Worm (Caenorhabditis elegans): ENCODE results near the gene T19C3.7.

ce11 chrIII:627838-628237, 8.1 kb downstream of the T19C3.7 start, which contains the start of gene T19C3.5:
- TF ChIP-seq unc-62 (GFP tag; optimal IDR thresholded peaks at IDR 0.05): no peak
- TF ChIP-seq ets-4 (GFP tag; optimal IDR thresholded peaks at IDR 0.05): no peak
- TF ChIP-seq egl-44 (GFP tag; IDR thresholded peaks at IDR 0.05): no peak
- no peak for TF ChIP-seq Y67H2A.10 (GFP tag; conservative IDR thresholded peaks at IDR 0.05)
- TF ChIP-seq T07F8.4 (tag; optimal IDR thresholded peaks at IDR 0.05): no peak
- no peak for TF ChIP-seq gei-17 (GFP tag; optimal IDR thresholded peaks at IDR 0.05)
- no peak for TF ChIP-seq ztf-22 (GFP tag; optimal IDR thresholded peaks at IDR 0.05)
- no peak for TF ChIP-seq ama-1 (optimal IDR thresholded peaks at IDR 0.05)
- no peak for TF ChIP-seq ama-1 (GFP tag; optimal IDR thresholded peaks at IDR 0.05)
- TF ChIP-seq cebp-1 (GFP tag; IDR thresholded peaks at IDR 0.05): no peak
- TF ChIP-seq cebp-1 (tag; optimal IDR thresholded peaks at IDR 0.05): no peak
- no peak for TF ChIP-seq snpc-1.3 (tag; optimal IDR thresholded peaks at IDR 0.05; ENCODE audit: insufficient read depth)
- TF ChIP-seq F55B11.4 (tag; optimal IDR thresholded peaks at IDR 0.05; ENCODE audit: borderline replicate concordance, insufficient read depth): no peak
- TF ChIP-seq unc-130 (GFP tag; optimal IDR thresholded peaks at IDR 0.05): no peak
- TF ChIP-seq mes-4 (tag; optimal IDR thresholded peaks at IDR 0.05): no peak
